Worm (Caenorhabditis elegans): Measurements from ENCODE around the gene old-1.

- TF ChIP-seq elt-2 (tag; optimal IDR thresholded peaks at IDR 0.05) (no peak), lin-39 (tag; optimal IDR thresholded peaks at IDR 0.05) (no peak), C04F5.9 (tag; optimal IDR thresholded peaks at IDR 0.05) (no peak), elt-3 (tag; optimal IDR thresholded peaks at IDR 0.05) (no peak), F16B12.6 (tag; optimal IDR thresholded peaks at IDR 0.05) (no peak), egl-27 (tag; optimal IDR thresholded peaks at IDR 0.05) (no peak), jun-1 (tag; optimal IDR thresholded peaks at IDR 0.05) (no peak), hlh-17 (GFP tag; optimal IDR thresholded peaks at IDR 0.05; ENCODE audit: borderline replicate concordance) (no peak), unc-86 (tag; optimal IDR thresholded peaks at IDR 0.05) (no peak), ceh-82 (tag; optimal IDR thresholded peaks at IDR 0.05) (no peak), fkh-8 (tag; optimal IDR thresholded peaks at IDR 0.05) (no peak)
Observed at ce11 chrII:9849497-9849896, 19.1 kb downstream of the old-1 start, which contains the start of gene old-2.

All from whole organism, L1 larva.